Worm (Caenorhabditis elegans): Measurements from ENCODE around the gene hrpa-2.

ce11 chrX:5244041-5244440 is 27.9 kb downstream of the hrpa-2 start, which contains the start of gene Y34B4A.7:
- TF ChIP-seq pha-4 (tag; optimal IDR thresholded peaks at IDR 0.05) (peak; percentile 51), nhr-28 (tag; optimal IDR thresholded peaks at IDR 0.05) (no peak), nhr-237 (tag; optimal IDR thresholded peaks at IDR 0.05) (no peak), blmp-1 (tag; optimal IDR thresholded peaks at IDR 0.05) (no peak), nhr-12 (tag; optimal IDR thresholded peaks at IDR 0.05) (no peak), snpc-4 (tag; optimal IDR thresholded peaks at IDR 0.05) (no peak), ztf-11 (tag; optimal IDR thresholded peaks at IDR 0.05) (no peak), elt-3 (tag; optimal IDR thresholded peaks at IDR 0.05) (no peak), sem-2 (GFP tag; optimal IDR thresholded peaks at IDR 0.05) (no peak), drap-1 (GFP tag; optimal IDR thresholded peaks at IDR 0.05) (no peak), unc-62 (GFP tag; optimal IDR thresholded peaks at IDR 0.05) (no peak), ces-1 (GFP tag; optimal IDR thresholded peaks at IDR 0.05) (no peak)
